Worm (Caenorhabditis elegans) whole organism, L2 larva: ENCODE measurements around the gene Y62F5A.10.

Source experiments
- aly-2 ChIP-seq: fragments of 150-350 bp; optimal IDR thresholded peaks from 2 replicates; lab custom pipeline; 2014; ENCODE audit warnings: missing biosample characterization, missing genetic modification characterization
- elt-3 ChIP-seq: sonication (generic microtip); optimal IDR thresholded peaks from 2 replicates; lab custom pipeline; 2017; ENCODE audit warnings: missing biosample characterization, missing genetic modification characterization
- lsy-2 ChIP-seq, 2 experiments: fragments of 150-350 bp in 1 of 2; sonication (generic microtip) in 1 of 2; optimal IDR thresholded peaks; 2 replicates each; lab custom pipeline; 2014 to 2017; ENCODE audit warnings: missing biosample characterization in 2 of 2, missing genetic modification characterization in 2 of 2
- nhr-25 ChIP-seq: fragments of 150-350 bp; sonication (generic microtip); optimal IDR thresholded peaks from 3 replicates; lab custom pipeline; 2014; ENCODE audit warnings: missing biosample characterization, missing genetic modification characterization
- sma-9 ChIP-seq, 2 experiments: fragments of 150-350 bp in 1 of 2; sonication (generic microtip) in 1 of 2; optimal IDR thresholded peaks; 2 replicates each; lab custom pipeline; 2014 to 2016; ENCODE audit warnings: missing genetic modification characterization in 2 of 2, mild to moderate bottlenecking in 1 of 2, missing biosample characterization in 1 of 2, missing compliant biosample characterization in 1 of 2, missing genetic modification reagents in 1 of 2, moderate library complexity in 1 of 2

DNA sequence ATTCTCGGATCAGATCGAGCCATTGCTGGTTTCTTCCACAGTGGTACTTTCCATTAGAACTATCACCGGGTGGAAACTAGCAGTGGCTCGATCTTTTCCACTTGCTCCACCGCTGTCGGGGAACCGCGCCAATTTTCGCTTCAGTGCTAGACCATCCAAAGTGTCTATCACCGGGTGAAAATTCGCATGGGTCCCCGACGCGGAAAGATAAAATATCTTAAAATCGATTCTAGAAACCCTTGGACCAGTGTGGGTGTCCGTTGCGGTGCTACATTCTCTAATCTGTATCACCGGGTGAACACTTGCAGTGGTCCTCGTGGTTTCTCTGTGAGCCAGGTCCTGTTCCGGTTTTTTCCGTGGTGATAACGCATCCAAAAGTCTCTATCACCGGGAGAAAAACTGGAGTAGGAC, 16.2 kb downstream of the Y62F5A.10 start:
- no peak for TF ChIP-seq sma-9 (GFP tag; optimal IDR thresholded peaks at IDR 0.05; lab: Kevin White, UChicago)
- no peak for TF ChIP-seq sma-9 (tag; optimal IDR thresholded peaks at IDR 0.05; lab: Kevin White, UChicago)
- TF ChIP-seq lsy-2 (tag; optimal IDR thresholded peaks at IDR 0.05; lab: Kevin White, UChicago), result no peak
- TF ChIP-seq nhr-25 (tag; lab: Kevin White, UChicago), result no peak
- no peak for TF ChIP-seq elt-3
- TF ChIP-seq aly-2 (tag; lab: Kevin White, UChicago), result no peak
